Fruit fly (Drosophila melanogaster) whole organism, embryonic: ENCODE data around the gene 14-3-3epsilon.
A peak's percentile ranks its signal among the peaks of the same experiment; 100 is the strongest.

Source experiments
- ATbp ChIP-seq: fragments of 200-800 bp; sonication (Bioruptor generic); optimal IDR thresholded peaks from 2 replicates; lab custom pipeline; 2017; ENCODE audit warnings: missing biosample characterization, mild to moderate bottlenecking, missing genetic modification characterization, missing genetic modification reagents
- BEAF-32 ChIP-seq: fragments of 200-800 bp; sonication (Bioruptor generic); optimal IDR thresholded peaks from 3 replicates; lab custom pipeline; 2017; ENCODE audit warnings: missing biosample characterization, missing genetic modification characterization, mild to moderate bottlenecking, moderate library complexity, missing genetic modification reagents
- CG1024 ChIP-seq: fragments of 200-800 bp; sonication (Bioruptor generic); IDR thresholded peaks from 2 replicates; pipeline ENCODE4 v1.3.6; 2022; ENCODE audit warnings: missing biosample characterization, missing genetic modification characterization
- CG10431 ChIP-seq: fragments of 200-800 bp; sonication (Bioruptor generic); optimal IDR thresholded peaks from 3 replicates; lab custom pipeline; 2018; ENCODE audit warnings: missing biosample characterization, mild to moderate bottlenecking, missing genetic modification characterization
- CG11398 ChIP-seq: fragments of 200-800 bp; sonication (Bioruptor generic); optimal IDR thresholded peaks from 2 replicates; lab custom pipeline; 2016; ENCODE audit warnings: missing biosample characterization, missing genetic modification characterization
- CG12769 ChIP-seq: fragments of 200-800 bp; sonication (Bioruptor generic); optimal IDR thresholded peaks from 2 replicates; lab custom pipeline; 2019; ENCODE audit warnings: missing biosample characterization, mild to moderate bottlenecking, missing genetic modification characterization, moderate library complexity
- CG13296 ChIP-seq: fragments of 200-800 bp; sonication (Bioruptor generic); optimal IDR thresholded peaks from 3 replicates; lab custom pipeline; 2018; ENCODE audit warnings: missing biosample characterization, mild to moderate bottlenecking, missing genetic modification characterization
- CG15479 ChIP-seq: fragments of 200-800 bp; sonication (Bioruptor generic); optimal IDR thresholded peaks from 3 replicates; lab custom pipeline; 2019; ENCODE audit warnings: missing biosample characterization, mild to moderate bottlenecking, missing genetic modification characterization, moderate library complexity
- CG15601 ChIP-seq: fragments of 200-800 bp; sonication (Bioruptor generic); optimal IDR thresholded peaks from 3 replicates; lab custom pipeline; 2019; ENCODE audit warnings: missing biosample characterization, mild to moderate bottlenecking, missing genetic modification characterization, moderate library complexity
- CG17568 ChIP-seq: fragments of 200-800 bp; sonication (Bioruptor generic); optimal IDR thresholded peaks from 2 replicates; lab custom pipeline; 2018; ENCODE audit warnings: missing biosample characterization, mild to moderate bottlenecking, missing genetic modification characterization, moderate library complexity
- CG32767 ChIP-seq: fragments of 200-800 bp; sonication (Bioruptor generic); IDR thresholded peaks from 2 replicates; pipeline ENCODE4 v1.3.6; 2022; ENCODE audit warnings: missing biosample characterization, missing genetic modification characterization
- CG3281 ChIP-seq: fragments of 200-800 bp; sonication (Bioruptor generic); optimal IDR thresholded peaks from 3 replicates; lab custom pipeline; 2017; ENCODE audit warnings: missing biosample characterization, mild to moderate bottlenecking, missing genetic modification characterization
- CG42726 ChIP-seq: fragments of 200-800 bp; sonication (Bioruptor generic); IDR thresholded peaks from 2 replicates; pipeline ENCODE4 v1.3.6; 2022; ENCODE audit warnings: missing biosample characterization, missing genetic modification characterization; ENCODE audit not compliant: partially characterized antibody
- CG4282 ChIP-seq: fragments of 200-800 bp; sonication (Bioruptor generic); optimal IDR thresholded peaks from 2 replicates; lab custom pipeline; 2016; ENCODE audit warnings: missing biosample characterization, missing genetic modification characterization
- CG4328 ChIP-seq: fragments of 200-800 bp; sonication (Bioruptor generic); optimal IDR thresholded peaks from 3 replicates; lab custom pipeline; 2017; ENCODE audit warnings: missing biosample characterization, missing genetic modification reagents, missing genetic modification characterization
- CG6689 ChIP-seq: fragments of 200-800 bp; sonication (Bioruptor generic); IDR thresholded peaks from 2 replicates; pipeline ENCODE4 v1.3.6; 2022; ENCODE audit warnings: missing biosample characterization, missing genetic modification characterization
- CG6854 ChIP-seq: fragments of 200-800 bp; sonication (Bioruptor generic); optimal IDR thresholded peaks from 3 replicates; lab custom pipeline; 2017; ENCODE audit warnings: missing biosample characterization, mild to moderate bottlenecking, missing genetic modification characterization
- CG7372 ChIP-seq: fragments of 200-800 bp; sonication (Bioruptor generic); IDR thresholded peaks from 2 replicates; pipeline ENCODE4 v1.3.6; 2022; ENCODE audit warnings: missing biosample characterization, missing genetic modification characterization
- Dad ChIP-seq: fragments of 200-800 bp; sonication (Bioruptor generic); optimal IDR thresholded peaks from 3 replicates; lab custom pipeline; 2016; ENCODE audit warnings: missing biosample characterization, missing genetic modification characterization
- Elba2 ChIP-seq: fragments of 200-800 bp; sonication (Bioruptor generic); optimal IDR thresholded peaks from 3 replicates; lab custom pipeline; 2016; ENCODE audit warnings: missing biosample characterization, missing genetic modification characterization
- Fer1 ChIP-seq: fragments of 200-800 bp; sonication (Bioruptor generic); optimal IDR thresholded peaks from 2 replicates; lab custom pipeline; 2017; ENCODE audit warnings: missing biosample characterization, mild to moderate bottlenecking, missing genetic modification characterization
- GATAe ChIP-seq: fragments of 200-800 bp; sonication (Bioruptor generic); conservative IDR thresholded peaks from 2 replicates; pipeline ENCODE4 v1.3.6; 2022; ENCODE audit warnings: missing biosample characterization, missing genetic modification characterization
- Gug ChIP-seq: fragments of 200-800 bp; sonication (Bioruptor generic); IDR thresholded peaks from 4 replicates; pipeline ENCODE4 v1.3.6; 2022; ENCODE audit warnings: missing biosample characterization, missing genetic modification characterization
- HLH54F ChIP-seq: fragments of 200-800 bp; sonication (Bioruptor generic); optimal IDR thresholded peaks from 3 replicates; lab custom pipeline; 2016; ENCODE audit warnings: missing biosample characterization, missing genetic modification characterization
- Hand ChIP-seq: fragments of 200-800 bp; sonication (Bioruptor generic); optimal IDR thresholded peaks from 2 replicates; lab custom pipeline; 2017; ENCODE audit warnings: mild to moderate bottlenecking, missing biosample characterization, missing genetic modification reagents, missing genetic modification characterization
- Hr51 ChIP-seq, 2 experiments: fragments of 200-800 bp; sonication (Bioruptor generic); optimal IDR thresholded peaks; 2 replicates in 1 of 2; 3 replicates in 1 of 2; lab custom pipeline; 2016 to 2018; ENCODE audit warnings: missing biosample characterization in 2 of 2, missing genetic modification characterization in 2 of 2, mild to moderate bottlenecking in 1 of 2, moderate library complexity in 1 of 2
- NC2α ChIP-seq: fragments of 200-800 bp; sonication (Bioruptor generic); optimal IDR thresholded peaks from 2 replicates; lab custom pipeline; 2016; ENCODE audit warnings: missing biosample characterization, missing genetic modification characterization
- NfI ChIP-seq: fragments of 200-800 bp; sonication (Bioruptor generic); optimal IDR thresholded peaks from 3 replicates; lab custom pipeline; 2018; ENCODE audit warnings: missing biosample characterization, mild to moderate bottlenecking, missing genetic modification characterization, moderate library complexity
- Rx ChIP-seq: fragments of 200-800 bp; sonication (Bioruptor generic); IDR thresholded peaks from 2 replicates; pipeline ENCODE4 v1.3.6; 2022; ENCODE audit warnings: missing biosample characterization, missing genetic modification characterization
- Stat92E ChIP-seq, 3 experiments: fragments of >200 bp in 2 of 3; fragments of 200-800 bp in 1 of 3; sonication (Bioruptor generic) in 1 of 3; optimal IDR thresholded peaks; 2 replicates each; lab custom pipeline; 2017 to 2019; ENCODE audit warnings: missing biosample characterization in 3 of 3, missing genetic modification characterization in 3 of 3, mild to moderate bottlenecking in 1 of 3, moderate library complexity in 1 of 3
- TFAM ChIP-seq: fragments of 200-800 bp; sonication (Bioruptor generic); optimal IDR thresholded peaks from 2 replicates; lab custom pipeline; 2017; ENCODE audit warnings: missing biosample characterization, missing genetic modification characterization, inconsistent platforms
- Vsx1 ChIP-seq: fragments of 200-800 bp; sonication (Bioruptor generic); optimal IDR thresholded peaks from 2 replicates; lab custom pipeline; 2017; ENCODE audit warnings: missing biosample characterization, mild to moderate bottlenecking, missing genetic modification characterization, missing genetic modification reagents
- YL-1 ChIP-seq: fragments of 200-800 bp; sonication (Bioruptor generic); optimal IDR thresholded peaks from 3 replicates; lab custom pipeline; 2017; ENCODE audit warnings: missing biosample characterization, mild to moderate bottlenecking, missing genetic modification characterization
- aop ChIP-seq: fragments of 200-800 bp; sonication (Bioruptor generic); IDR thresholded peaks from 2 replicates; pipeline ENCODE4 v1.3.6; 2022; ENCODE audit warnings: missing biosample characterization, missing genetic modification characterization
- bigmax ChIP-seq: fragments of 200-800 bp; sonication (Bioruptor generic); optimal IDR thresholded peaks from 2 replicates; lab custom pipeline; 2018; ENCODE audit warnings: missing biosample characterization, mild to moderate bottlenecking, missing genetic modification characterization
- cato ChIP-seq: fragments of 200-800 bp; sonication (Bioruptor generic); optimal IDR thresholded peaks from 2 replicates; lab custom pipeline; 2016; ENCODE audit warnings: missing biosample characterization, missing genetic modification characterization, borderline replicate concordance
- gem ChIP-seq: fragments of 200-800 bp; sonication (Bioruptor generic); optimal IDR thresholded peaks from 2 replicates; lab custom pipeline; 2019; ENCODE audit warnings: missing biosample characterization, mild to moderate bottlenecking, missing genetic modification characterization, moderate library complexity
- gt ChIP-seq: fragments of 200-800 bp; sonication (Bioruptor generic); IDR thresholded peaks from 2 replicates; pipeline ENCODE4 v1.3.6; 2022; ENCODE audit warnings: missing biosample characterization, missing genetic modification characterization
- jing ChIP-seq: fragments of 200-800 bp; sonication (Bioruptor generic); optimal IDR thresholded peaks from 2 replicates; lab custom pipeline; 2018; ENCODE audit warnings: missing biosample characterization, mild to moderate bottlenecking, missing genetic modification characterization
- kni ChIP-seq: fragments of 200-800 bp; sonication (Bioruptor generic); optimal IDR thresholded peaks from 3 replicates; lab custom pipeline; 2017; ENCODE audit warnings: mild to moderate bottlenecking, missing biosample characterization, missing genetic modification reagents, missing genetic modification characterization
- lab ChIP-seq: fragments of 200-800 bp; sonication (Bioruptor generic); optimal IDR thresholded peaks from 3 replicates; lab custom pipeline; 2017; ENCODE audit warnings: missing biosample characterization, missing genetic modification characterization, mild to moderate bottlenecking, moderate library complexity, missing genetic modification reagents
- pb ChIP-seq: fragments of 200-800 bp; sonication (Bioruptor generic); optimal IDR thresholded peaks from 3 replicates; lab custom pipeline; 2016; ENCODE audit warnings: missing biosample characterization, missing genetic modification characterization
- pfk ChIP-seq: fragments of 200-800 bp; sonication (Bioruptor generic); optimal IDR thresholded peaks from 2 replicates; lab custom pipeline; 2018; ENCODE audit warnings: missing biosample characterization, mild to moderate bottlenecking, missing genetic modification characterization, moderate library complexity
- pho ChIP-seq: fragments of 200-800 bp; sonication (Bioruptor generic); optimal IDR thresholded peaks from 2 replicates; lab custom pipeline; 2016; ENCODE audit warnings: missing biosample characterization, missing genetic modification characterization
- rib ChIP-seq: fragments of 200-800 bp; sonication (Bioruptor generic); IDR thresholded peaks from 2 replicates; pipeline ENCODE4 v1.3.6; 2022; ENCODE audit warnings: missing biosample characterization, missing genetic modification characterization
- sug ChIP-seq: fragments of 200-800 bp; optimal IDR thresholded peaks from 2 replicates; lab custom pipeline; 2019; ENCODE audit warnings: missing biosample characterization, mild to moderate bottlenecking, missing genetic modification characterization, moderate library complexity
- tap ChIP-seq: fragments of 200-800 bp; optimal IDR thresholded peaks from 3 replicates; lab custom pipeline; 2019; ENCODE audit warnings: missing biosample characterization, mild to moderate bottlenecking, missing genetic modification characterization, moderate library complexity
- tna ChIP-seq: fragments of 200-800 bp; sonication (Bioruptor generic); IDR thresholded peaks from 2 replicates; pipeline ENCODE4 v1.3.6; 2022; ENCODE audit warnings: missing biosample characterization, missing genetic modification characterization; ENCODE audit not compliant: partially characterized antibody
- zfh2 ChIP-seq: fragments of 200-800 bp; sonication (Bioruptor generic); optimal IDR thresholded peaks from 2 replicates; lab custom pipeline; 2016; ENCODE audit warnings: missing biosample characterization, missing genetic modification characterization

14-3-3epsilon gene

dm6 chr3R:18198518-18199118 is 43.7 kb upstream of the 14-3-3epsilon start (continued):
- no peak for TF ChIP-seq CG6689 (GFP tag; lab: Robert Waterston, UW)
- no peak for TF ChIP-seq GATAe (GFP tag; lab: Robert Waterston, UW)
- peak; percentile 28 for TF ChIP-seq NfI (GFP tag; lab: Kevin White, UChicago)
- TF ChIP-seq Dad (GFP tag; lab: Kevin White, UChicago): peak; percentile 17
- TF ChIP-seq NC2α (GFP tag; lab: Kevin White, UChicago): peak; percentile 54
- TF ChIP-seq gem (tag; lab: Kevin White, UChicago): peak; percentile 41
- TF ChIP-seq BEAF-32 (GFP tag; lab: Kevin White, UChicago): no peak
- peak; percentile 39 for TF ChIP-seq CG15601 (tag; lab: Kevin White, UChicago)
- no peak for TF ChIP-seq CG32767
- peak; percentile 12 for TF ChIP-seq YL-1 (GFP tag; lab: Kevin White, UChicago)
- TF ChIP-seq Fer1 (GFP tag; lab: Kevin White, UChicago): peak; percentile 83
- TF ChIP-seq CG11398: peak; percentile 63
- peak; percentile 29 for TF ChIP-seq tap (tag; lab: Kevin White, UChicago)
- peak; percentile 28 for TF ChIP-seq CG6854 (GFP tag; lab: Kevin White, UChicago)
- TF ChIP-seq ATbp (GFP tag; lab: Kevin White, UChicago): peak; percentile 81
- peak; percentile 49 for TF ChIP-seq pb
- no peak for TF ChIP-seq Gug (GFP tag; lab: Robert Waterston, UW)
- peak; percentile 36 for TF ChIP-seq Elba2 (GFP tag; lab: Kevin White, UChicago)
- no peak for TF ChIP-seq zfh2 (GFP tag; lab: Kevin White, UChicago)
- peak; percentile 32 for TF ChIP-seq HLH54F (GFP tag; lab: Kevin White, UChicago)
- no peak for TF ChIP-seq Rx (GFP tag; lab: Robert Waterston, UW)
- TF ChIP-seq CG12769 (tag; lab: Kevin White, UChicago): peak; percentile 34
- peak; percentile 36 for TF ChIP-seq Vsx1 (GFP tag; lab: Kevin White, UChicago)
- no peak for TF ChIP-seq aop (GFP tag; lab: Robert Waterston, UW)
- TF ChIP-seq lab (GFP tag; lab: Kevin White, UChicago): peak; percentile 45
- TF ChIP-seq CG4328 (GFP tag; lab: Kevin White, UChicago): peak; percentile 57
- no peak for TF ChIP-seq CG42726 (GFP tag; lab: Robert Waterston, UW)
- no peak for TF ChIP-seq bigmax (GFP tag; lab: Kevin White, UChicago)
- TF ChIP-seq pho (GFP tag; lab: Kevin White, UChicago): peak; percentile 37
- peak; percentile 19 for TF ChIP-seq CG3281 (GFP tag; lab: Kevin White, UChicago)
- TF ChIP-seq cato (GFP tag; lab: Kevin White, UChicago): no peak
- TF ChIP-seq pfk: peak; percentile 39
- peak; percentile 49 for TF ChIP-seq Hand (GFP tag; lab: Kevin White, UChicago)
- no peak for TF ChIP-seq tna
- peak; percentile 80 for TF ChIP-seq CG13296
- no peak for TF ChIP-seq gt (GFP tag; lab: Robert Waterston, UW)
- TF ChIP-seq CG15479 (GFP tag; lab: Kevin White, UChicago): peak; percentile 98
- TF ChIP-seq CG10431 (GFP tag; lab: Kevin White, UChicago): no peak
- TF ChIP-seq CG17568 (GFP tag; lab: Kevin White, UChicago): peak; percentile 68
- TF ChIP-seq CG4282: no peak
- TF ChIP-seq CG1024 (GFP tag; lab: Robert Waterston, UW): no peak
- no peak for TF ChIP-seq sug (tag; lab: Kevin White, UChicago)
- TF ChIP-seq Stat92E (GFP tag; optimal IDR thresholded peaks at IDR 0.05; lab: Kevin White, UChicago): peak in 1 of 3 experiments; percentile 13
- no peak for TF ChIP-seq rib (GFP tag; lab: Robert Waterston, UW)
- TF ChIP-seq jing (GFP tag; lab: Kevin White, UChicago): no peak
- no peak for TF ChIP-seq TFAM (GFP tag; lab: Kevin White, UChicago)
- TF ChIP-seq Hr51 (GFP tag; optimal IDR thresholded peaks at IDR 0.05; lab: Kevin White, UChicago): peak in 1 of 2 experiments; percentile 1
- TF ChIP-seq CG7372 (GFP tag; lab: Robert Waterston, UW): no peak
- TF ChIP-seq kni (GFP tag; lab: Kevin White, UChicago): peak; percentile 62
